Worm (Caenorhabditis elegans) whole organism, L4 larva: ENCODE measurements around the gene ZK1058.9.
"Not testable (repeated sequence)": the region's sequence is repeated elsewhere in the genome, so short reads cannot be mapped to it uniquely, and the experiment has no call there.

ENCODE experiments used
- D1046.2 ChIP-seq: fragments of 200-800 bp; sonication (Bioruptor generic); IDR thresholded peaks from 2 replicates; pipeline ENCODE4 v1.3.6; 2022; ENCODE audit warnings: missing genetic modification characterization, missing compliant biosample characterization
- F26F4.8 ChIP-seq: fragments of 200-800 bp; sonication (Bioruptor generic); conservative IDR thresholded peaks from 2 replicates; pipeline ENCODE4 v1.3.6; 2022; ENCODE audit warnings: missing genetic modification characterization, missing compliant biosample characterization
- F44E2.7 ChIP-seq: fragments of 200-800 bp; sonication (Bioruptor generic); IDR thresholded peaks from 2 replicates; pipeline ENCODE4 v2.1.2; 2022; ENCODE audit warnings: missing genetic modification characterization, missing compliant biosample characterization
- T26A8.4 ChIP-seq: fragments of 200-800 bp; sonication (Bioruptor generic); IDR thresholded peaks from 2 replicates; pipeline ENCODE4 v1.3.6; 2022; ENCODE audit warnings: missing genetic modification characterization, missing compliant biosample characterization
- Y105C5A.15 ChIP-seq: fragments of 200-800 bp; sonication (Bioruptor generic); IDR thresholded peaks from 2 replicates; pipeline ENCODE4 v1.3.6; 2022; ENCODE audit warnings: missing genetic modification characterization, missing compliant biosample characterization
- Y75B8A.6 ChIP-seq: fragments of 200-800 bp; sonication (Bioruptor generic); IDR thresholded peaks from 2 replicates; pipeline ENCODE4 v1.3.6; 2022; ENCODE audit warnings: missing genetic modification reagents, missing genetic modification characterization, missing compliant biosample characterization
- ZK337.2 ChIP-seq: fragments of 200-800 bp; sonication (Bioruptor generic); IDR thresholded peaks from 2 replicates; pipeline ENCODE4 v1.3.6; 2022; ENCODE audit warnings: missing genetic modification reagents, missing genetic modification characterization, missing compliant biosample characterization
- aha-1 ChIP-seq: fragments of 150-350 bp; peaks from one replicate; lab custom pipeline; 2014; ENCODE audit warnings: missing biosample characterization, missing genetic modification characterization
- arid-1 ChIP-seq: fragments of 200-800 bp; sonication (Bioruptor generic); conservative IDR thresholded peaks from 2 replicates; pipeline ENCODE4 v1.3.6; 2022; ENCODE audit warnings: missing genetic modification reagents, missing genetic modification characterization, missing compliant biosample characterization
- ceh-44 ChIP-seq: fragments of 200-800 bp; sonication (Bioruptor generic); IDR thresholded peaks from 2 replicates; pipeline ENCODE4 v1.3.6; 2022; ENCODE audit warnings: missing genetic modification reagents, missing genetic modification characterization, missing compliant biosample characterization
- ctbp-1 ChIP-seq: fragments of 200-800 bp; sonication (Bioruptor generic); IDR thresholded peaks from 2 replicates; pipeline ENCODE4 v1.3.6; 2022; ENCODE audit warnings: missing genetic modification reagents, missing genetic modification characterization, missing compliant biosample characterization
- daf-16 ChIP-seq, 3 experiments: sonication (generic microtip); optimal IDR thresholded peaks; 2 replicates each; lab custom pipeline; 2016 to 2017; ENCODE audit warnings: missing genetic modification characterization in 3 of 3, missing genetic modification reagents in 3 of 3, mild to moderate bottlenecking in 2 of 3, missing compliant biosample characterization in 2 of 3, missing biosample characterization in 1 of 3, moderate library complexity in 1 of 3
- dmd-6 ChIP-seq: fragments of 200-800 bp; sonication (Bioruptor generic); IDR thresholded peaks from 2 replicates; pipeline ENCODE4 v1.3.6; 2022; ENCODE audit warnings: missing genetic modification reagents, missing genetic modification characterization, missing compliant biosample characterization
- dmd-8 ChIP-seq: fragments of 200-800 bp; sonication (Bioruptor generic); IDR thresholded peaks from 2 replicates; pipeline ENCODE4 v1.3.6; 2022; ENCODE audit warnings: missing genetic modification characterization, missing compliant biosample characterization
- dmd-9 ChIP-seq: fragments of 200-800 bp; sonication (Bioruptor generic); IDR thresholded peaks from 2 replicates; pipeline ENCODE4 v1.3.6; 2022; ENCODE audit warnings: missing genetic modification reagents, missing genetic modification characterization, missing compliant biosample characterization
- dve-1 ChIP-seq: sonication (generic microtip); optimal IDR thresholded peaks from 2 replicates; lab custom pipeline; 2017; ENCODE audit warnings: antibody characterized with exemption, mild to moderate bottlenecking, missing genetic modification characterization, missing compliant biosample characterization; ENCODE audit not compliant: insufficient read depth
- egl-43 ChIP-seq: fragments of 200-800 bp; sonication (Bioruptor generic); IDR thresholded peaks from 2 replicates; pipeline ENCODE4 v1.3.6; 2022; ENCODE audit warnings: missing genetic modification reagents, missing genetic modification characterization, missing compliant biosample characterization
- hlh-30 ChIP-seq: sonication (generic microtip); optimal IDR thresholded peaks from 2 replicates; lab custom pipeline; 2017; ENCODE audit warnings: antibody characterized with exemption, mild to moderate bottlenecking, missing genetic modification characterization, missing compliant biosample characterization; ENCODE audit not compliant: insufficient read depth
- jun-1 ChIP-seq: fragments of 150-350 bp; optimal IDR thresholded peaks from 2 replicates; lab custom pipeline; 2014; ENCODE audit warnings: missing biosample characterization, missing genetic modification reagents, missing genetic modification characterization
- lim-7 ChIP-seq: fragments of 200-800 bp; sonication (Bioruptor generic); IDR thresholded peaks from 2 replicates; pipeline ENCODE4 v1.3.6; 2022; ENCODE audit warnings: missing genetic modification characterization, missing compliant biosample characterization
- lin-1 ChIP-seq: fragments of 200-800 bp; sonication (Bioruptor generic); IDR thresholded peaks from 2 replicates; pipeline ENCODE4 v1.3.6; 2022; ENCODE audit warnings: missing genetic modification reagents, missing genetic modification characterization, missing compliant biosample characterization
- lin-38 ChIP-seq: fragments of 200-800 bp; sonication (Bioruptor generic); IDR thresholded peaks from 2 replicates; pipeline ENCODE4 v1.3.6; 2022; ENCODE audit warnings: missing genetic modification reagents, missing genetic modification characterization, missing compliant biosample characterization
- madf-5 ChIP-seq, 2 experiments: fragments of 200-800 bp; sonication (Bioruptor generic); IDR thresholded peaks; 2 replicates each; pipeline ENCODE4 v1.3.6; 2022; ENCODE audit warnings: missing compliant biosample characterization in 2 of 2, missing genetic modification characterization in 2 of 2
- mdt-29 ChIP-seq: fragments of 200-800 bp; sonication (Bioruptor generic); IDR thresholded peaks from 2 replicates; pipeline ENCODE4 v1.3.6; 2022; ENCODE audit warnings: missing genetic modification reagents, missing genetic modification characterization, missing compliant biosample characterization
- mxl-3 ChIP-seq: fragments of 200-800 bp; sonication (Bioruptor generic); optimal IDR thresholded peaks from 2 replicates; lab custom pipeline; 2018; ENCODE audit warnings: mild to moderate bottlenecking, missing genetic modification characterization, missing compliant biosample characterization
- nhr-28 ChIP-seq: fragments of 150-350 bp; optimal IDR thresholded peaks from 2 replicates; lab custom pipeline; 2014; ENCODE audit warnings: missing biosample characterization, missing genetic modification characterization
- nhr-6 ChIP-seq: fragments of 150-350 bp; optimal IDR thresholded peaks from 2 replicates; lab custom pipeline; 2014; ENCODE audit warnings: missing biosample characterization, missing genetic modification characterization
- nhr-77 ChIP-seq: fragments of 150-350 bp; optimal IDR thresholded peaks from 2 replicates; lab custom pipeline; 2014; ENCODE audit warnings: missing biosample characterization, missing genetic modification characterization
- pha-4 ChIP-seq, 2 experiments: fragments of 150-350 bp in 1 of 2; fragments of 200-800 bp in 1 of 2; sonication (Bioruptor generic) in 1 of 2; IDR thresholded peaks in 1 of 2; optimal IDR thresholded peaks in 1 of 2; 2 replicates each; pipeline versions ENCODE4 v1.3.6 to Lab custom; 2014 to 2022; ENCODE audit warnings: missing genetic modification characterization in 2 of 2, missing genetic modification reagents in 2 of 2, missing biosample characterization in 1 of 2, missing compliant biosample characterization in 1 of 2
- php-3 ChIP-seq: fragments of 200-800 bp; sonication (Bioruptor generic); IDR thresholded peaks from 2 replicates; pipeline ENCODE4 v1.3.6; 2022; ENCODE audit warnings: missing genetic modification reagents, missing genetic modification characterization, missing compliant biosample characterization
- pqm-1 ChIP-seq: sonication (generic microtip); optimal IDR thresholded peaks from 2 replicates; lab custom pipeline; 2017; ENCODE audit warnings: missing biosample characterization, missing genetic modification characterization
- snpc-1.2 ChIP-seq: fragments of 200-800 bp; sonication (Bioruptor generic); IDR thresholded peaks from 2 replicates; pipeline ENCODE4 v1.3.6; 2022; ENCODE audit warnings: missing genetic modification reagents, missing genetic modification characterization, missing compliant biosample characterization
- tra-1 ChIP-seq: fragments of 200-800 bp; sonication (Bioruptor generic); IDR thresholded peaks from 2 replicates; pipeline ENCODE4 v1.3.6; 2022; ENCODE audit warnings: missing genetic modification reagents, missing genetic modification characterization, missing compliant biosample characterization
- vab-7 ChIP-seq: fragments of 200-800 bp; sonication (Bioruptor generic); IDR thresholded peaks from 2 replicates; pipeline ENCODE4 v1.3.6; 2022; ENCODE audit warnings: missing genetic modification reagents, missing genetic modification characterization, missing compliant biosample characterization
- zfp-3 ChIP-seq: fragments of 200-800 bp; sonication (Bioruptor generic); conservative IDR thresholded peaks from 2 replicates; pipeline ENCODE4 v1.3.6; 2022; ENCODE audit warnings: missing genetic modification reagents, missing genetic modification characterization, missing compliant biosample characterization

The ZK1058.9 gene

ce11 chrIII:3897116-3897845, 28.7 kb downstream of the ZK1058.9 start:
- peak; percentile 65; the same call in 1 of the 2 replicates for TF ChIP-seq lin-38 (GFP tag; lab: Robert Waterston, UW)
- TF ChIP-seq D1046.2 = peak; percentile 72; the same call in 1 of the 2 replicates
- peak; percentile 93; the same call in 1 of the 2 replicates for TF ChIP-seq ceh-44 (GFP tag; lab: Robert Waterston, UW)
- peak; percentile 89 for TF ChIP-seq snpc-1.2
- TF ChIP-seq Y105C5A.15 (GFP tag; lab: Robert Waterston, UW) = peak; percentile 92
- peak; percentile 73; the same call in 1 of the 2 replicates for TF ChIP-seq ZK337.2 (GFP tag; lab: Robert Waterston, UW)
- TF ChIP-seq mdt-29 (GFP tag; lab: Robert Waterston, UW) = peak; percentile 98
- TF ChIP-seq php-3 (GFP tag; lab: Robert Waterston, UW) = 0 out of 2 replicates have a peak, but pooled peaks have one; percentile 46
- peak; percentile 92; the same call in 1 of the 2 replicates for TF ChIP-seq Y75B8A.6
- TF ChIP-seq F44E2.7 (GFP tag; lab: Robert Waterston, UW) = 0 out of 2 replicates have a peak, but pooled peaks have one; percentile 76
- peak; percentile 55 for TF ChIP-seq tra-1
- TF ChIP-seq lim-7 (GFP tag; lab: Robert Waterston, UW) = peak; percentile 86
- TF ChIP-seq ctbp-1 = peak; percentile 56
- TF ChIP-seq arid-1 = peak; percentile 83
- TF ChIP-seq lin-1 = peak; percentile 90
- peak; percentile 44 to 91; a peak in 2 of 4 replicates for TF ChIP-seq madf-5 (GFP tag; IDR thresholded peaks at IDR 0.05; lab: Robert Waterston, UW)
- TF ChIP-seq F26F4.8 = peak; percentile 73
- TF ChIP-seq egl-43 = peak; percentile 48; the same call in 1 of the 2 replicates
- peak; percentile 25; the same call in 1 of the 2 replicates for TF ChIP-seq dmd-6 (GFP tag; lab: Robert Waterston, UW)
- peak; percentile 74 for TF ChIP-seq pha-4 (GFP tag; IDR thresholded peaks at IDR 0.05; lab: Robert Waterston, UW)
- TF ChIP-seq pha-4 (tag; optimal IDR thresholded peaks at IDR 0.05; lab: Kevin White, UChicago) = not testable (repeated sequence)
- TF ChIP-seq dmd-9 = peak; percentile 81
- TF ChIP-seq zfp-3 (GFP tag; lab: Robert Waterston, UW) = peak; percentile 72
- peak; percentile 74 for TF ChIP-seq vab-7 (GFP tag; lab: Robert Waterston, UW)
- peak; percentile 79 for TF ChIP-seq dmd-8 (GFP tag; lab: Robert Waterston, UW)

ce11 chrIII:3893992-3894391, 32.0 kb downstream of the ZK1058.9 start:
- TF ChIP-seq dmd-6 (GFP tag; lab: Robert Waterston, UW) (peak; percentile 29; the same call in 1 of the 2 replicates), pqm-1 (tag; lab: Kevin White, UChicago) (peak; percentile 51), hlh-30 (tag; lab: Kevin White, UChicago) (no peak), nhr-28 (peak; percentile 62), aha-1 (tag; lab: Kevin White, UChicago) (peak; percentile 69), dmd-9 (no peak), nhr-77 (tag; lab: Kevin White, UChicago) (peak; percentile 36), daf-16 (GFP tag; optimal IDR thresholded peaks at IDR 0.05; lab: Kevin White, UChicago) (no peak), daf-16 (tag; optimal IDR thresholded peaks at IDR 0.05; lab: Kevin White, UChicago) (peak; percentile 22), jun-1 (tag; lab: Kevin White, UChicago) (no peak)

ce11 chrIII:3889896-3890295, 36.1 kb downstream of the ZK1058.9 start:
- TF ChIP-seq aha-1 (tag; lab: Kevin White, UChicago) = peak; percentile 77
- TF ChIP-seq mxl-3 (GFP tag; lab: Kevin White, UChicago) = no peak
- no peak for TF ChIP-seq T26A8.4 (GFP tag; lab: Robert Waterston, UW)
- TF ChIP-seq nhr-6 (tag; lab: Kevin White, UChicago) = peak; percentile 32
- TF ChIP-seq pha-4 (GFP tag; IDR thresholded peaks at IDR 0.05; lab: Robert Waterston, UW) = no peak
- peak; percentile 33 for TF ChIP-seq pha-4 (tag; optimal IDR thresholded peaks at IDR 0.05; lab: Kevin White, UChicago)
- TF ChIP-seq dve-1 (tag; lab: Kevin White, UChicago) = peak; percentile 15
